Comparison of ENCODE assay signal across 1 fruit fly cellular context in genomic region chr3R:11243951-11244660, dm6.
TF ChIP-seq lines count a peak whose summit lies in the region.

Gene CG17734, minus strand, starts transcription at chr3R:11243999.
Gene CG5214, plus strand, starts transcription at chr3R:11244302.

TF ChIP-seq in whole organism, embryonic, 481 proteins besides CTCF, POLR2A, EP300 and RAD21 (continued from another document and continues in another):
- peak; percentile 79; the same call in 2 of the 3 replicates for TF ChIP-seq vnd (GFP tag; IDR thresholded peaks at IDR 0.05; lab: Robert Waterston, UW; ENCODE audit: partially characterized antibody)
- TF ChIP-seq CG17186 (GFP tag; optimal IDR thresholded peaks at IDR 0.05; lab: Kevin White, UChicago) = no peak
- no peak for TF ChIP-seq Drgx (GFP tag; IDR thresholded peaks at IDR 0.05; lab: Robert Waterston, UW)
- no peak for TF ChIP-seq NfI (GFP tag; optimal IDR thresholded peaks at IDR 0.05; lab: Kevin White, UChicago)
- peak; percentile 86 for TF ChIP-seq pzg (GFP tag; optimal IDR thresholded peaks at IDR 0.05; lab: Kevin White, UChicago)
- peak; percentile 28 for TF ChIP-seq CG13424 (tag; optimal IDR thresholded peaks at IDR 0.05; lab: Kevin White, UChicago)
- peak; percentile 61 for TF ChIP-seq bbx (GFP tag; IDR thresholded peaks at IDR 0.05; lab: Robert Waterston, UW; ENCODE audit: partially characterized antibody)
- no peak for TF ChIP-seq CG2875 (GFP tag; optimal IDR thresholded peaks at IDR 0.05; lab: Kevin White, UChicago)
- TF ChIP-seq CG4617 (GFP tag; optimal IDR thresholded peaks at IDR 0.05; lab: Kevin White, UChicago; ENCODE audit: borderline replicate concordance) = peak; percentile 49
- no peak for TF ChIP-seq fd3F (GFP tag; optimal IDR thresholded peaks at IDR 0.05; lab: Kevin White, UChicago)
- peak; percentile 35; the same call in 1 of the 2 replicates for TF ChIP-seq GATAe (GFP tag; conservative IDR thresholded peaks at IDR 0.05; lab: Robert Waterston, UW)
- TF ChIP-seq disco-r (GFP tag; optimal IDR thresholded peaks at IDR 0.05; lab: Kevin White, UChicago) = no peak
- TF ChIP-seq CG4424 (GFP tag; optimal IDR thresholded peaks at IDR 0.05; lab: Kevin White, UChicago) = peak; percentile 27
- peak; percentile 38 for TF ChIP-seq Atf3 (GFP tag; optimal IDR thresholded peaks at IDR 0.05; lab: Kevin White, UChicago)
- TF ChIP-seq Meics (GFP tag; optimal IDR thresholded peaks at IDR 0.05; lab: Kevin White, UChicago) = no peak
- peak; percentile 43 for TF ChIP-seq Dek (tag; optimal IDR thresholded peaks at IDR 0.05; lab: Kevin White, UChicago)
- TF ChIP-seq Dip2 (GFP tag; IDR thresholded peaks at IDR 0.05; lab: Robert Waterston, UW) = no peak
- peak; percentile 85 for TF ChIP-seq Sin3A (optimal IDR thresholded peaks at IDR 0.05; lab: Kevin White, UChicago)
- TF ChIP-seq fu2 (GFP tag; optimal IDR thresholded peaks at IDR 0.05; lab: Kevin White, UChicago) = peak; percentile 34
- TF ChIP-seq fd64A (GFP tag; optimal IDR thresholded peaks at IDR 0.05; lab: Kevin White, UChicago) = no peak
- no peak for TF ChIP-seq aop (GFP tag; IDR thresholded peaks at IDR 0.05; lab: Robert Waterston, UW)
- TF ChIP-seq Nf-YC (tag; optimal IDR thresholded peaks at IDR 0.05; lab: Kevin White, UChicago) = peak; percentile 42
- TF ChIP-seq jigr1 (GFP tag; IDR thresholded peaks at IDR 0.05; lab: Robert Waterston, UW) = no peak
- TF ChIP-seq hb (GFP tag; IDR thresholded peaks at IDR 0.05; lab: Robert Waterston, UW; ENCODE audit: partially characterized antibody) = peak; percentile 30; the same call in 1 of the 3 replicates
- peak; percentile 60 for TF ChIP-seq Bgb (GFP tag; IDR thresholded peaks at IDR 0.05; lab: Robert Waterston, UW; ENCODE audit: partially characterized antibody)
- TF ChIP-seq CG12219 (GFP tag; optimal IDR thresholded peaks at IDR 0.05; lab: Kevin White, UChicago) = no peak
- TF ChIP-seq BEAF-32 (GFP tag; optimal IDR thresholded peaks at IDR 0.05; lab: Kevin White, UChicago) = peak; percentile 88
- peak; percentile 33 for TF ChIP-seq eyg (GFP tag; optimal IDR thresholded peaks at IDR 0.05; lab: Kevin White, UChicago)
- no peak for TF ChIP-seq CG7745 (tag; optimal IDR thresholded peaks at IDR 0.05; lab: Kevin White, UChicago)
- TF ChIP-seq gem (tag; optimal IDR thresholded peaks at IDR 0.05; lab: Kevin White, UChicago) = peak; percentile 46
- no peak for TF ChIP-seq CG8359 (GFP tag; optimal IDR thresholded peaks at IDR 0.05; lab: Kevin White, UChicago; ENCODE audit: borderline replicate concordance)
- no peak for TF ChIP-seq Six4 (GFP tag; optimal IDR thresholded peaks at IDR 0.05; lab: Kevin White, UChicago)
- peak; percentile 65 for TF ChIP-seq Hr3 (GFP tag; optimal IDR thresholded peaks at IDR 0.05; lab: Kevin White, UChicago)
- no peak for TF ChIP-seq yki (optimal IDR thresholded peaks at IDR 0.05; lab: Kevin White, UChicago)
- TF ChIP-seq Pdp1 (GFP tag; optimal IDR thresholded peaks at IDR 0.05; lab: Kevin White, UChicago) = peak in 1 of 2 experiments; percentile 99
- TF ChIP-seq HmgZ (tag; optimal IDR thresholded peaks at IDR 0.05; lab: Kevin White, UChicago) = peak; percentile 44
- TF ChIP-seq Bteb2 (GFP tag; optimal IDR thresholded peaks at IDR 0.05; lab: Kevin White, UChicago) = no peak
- TF ChIP-seq Rfx (GFP tag; IDR thresholded peaks at IDR 0.05; lab: Robert Waterston, UW) = no peak
- no peak for TF ChIP-seq Dad (GFP tag; optimal IDR thresholded peaks at IDR 0.05; lab: Kevin White, UChicago)
- TF ChIP-seq unpg (GFP tag; optimal IDR thresholded peaks at IDR 0.05; lab: Kevin White, UChicago) = no peak
- TF ChIP-seq CG12659 (GFP tag; optimal IDR thresholded peaks at IDR 0.05; lab: Kevin White, UChicago) = peak; percentile 86
- no peak for TF ChIP-seq Lpt (GFP tag; optimal IDR thresholded peaks at IDR 0.05; lab: Kevin White, UChicago)
- TF ChIP-seq cad (GFP tag; optimal IDR thresholded peaks at IDR 0.05; lab: Kevin White, UChicago) = no peak
- TF ChIP-seq Myb (GFP tag; optimal IDR thresholded peaks at IDR 0.05; lab: Kevin White, UChicago) = peak; percentile 54
- TF ChIP-seq jing (GFP tag; optimal IDR thresholded peaks at IDR 0.05; lab: Kevin White, UChicago) = no peak
- TF ChIP-seq H15 (GFP tag; IDR thresholded peaks at IDR 0.05; lab: Robert Waterston, UW) = no peak
- TF ChIP-seq trem (tag; optimal IDR thresholded peaks at IDR 0.05; lab: Kevin White, UChicago) = no peak
- TF ChIP-seq HmgD (GFP tag; optimal IDR thresholded peaks at IDR 0.05; lab: Kevin White, UChicago) = peak; percentile 53
- no peak for TF ChIP-seq CG1602 (GFP tag; optimal IDR thresholded peaks at IDR 0.05; lab: Kevin White, UChicago)
- TF ChIP-seq wek (GFP tag; optimal IDR thresholded peaks at IDR 0.05; lab: Kevin White, UChicago) = no peak
- peak; percentile 38 for TF ChIP-seq Dp (GFP tag; optimal IDR thresholded peaks at IDR 0.05; lab: Kevin White, UChicago)
- no peak for TF ChIP-seq CG18011 (GFP tag; optimal IDR thresholded peaks at IDR 0.05; lab: Kevin White, UChicago)
- no peak for TF ChIP-seq btn (GFP tag; optimal IDR thresholded peaks at IDR 0.05; lab: Kevin White, UChicago)
- TF ChIP-seq ems (GFP tag; optimal IDR thresholded peaks at IDR 0.05; lab: Kevin White, UChicago) = no peak
- no peak for TF ChIP-seq prd (optimal IDR thresholded peaks at IDR 0.05; lab: Kevin White, UChicago)
- no peak for TF ChIP-seq prd (GFP tag; IDR thresholded peaks at IDR 0.05; lab: Robert Waterston, UW)
- TF ChIP-seq gfzf (GFP tag; optimal IDR thresholded peaks at IDR 0.05; lab: Kevin White, UChicago) = peak; percentile 84
- TF ChIP-seq bsh (GFP tag; optimal IDR thresholded peaks at IDR 0.05; lab: Kevin White, UChicago) = no peak
- peak; percentile 86 for TF ChIP-seq CG13287 (GFP tag; IDR thresholded peaks at IDR 0.05; lab: Robert Waterston, UW; ENCODE audit: partially characterized antibody)
- TF ChIP-seq seq (GFP tag; IDR thresholded peaks at IDR 0.05; lab: Robert Waterston, UW) = no peak
- TF ChIP-seq CG10267 (tag; optimal IDR thresholded peaks at IDR 0.05; lab: Kevin White, UChicago) = peak; percentile 32
- TF ChIP-seq CG14860 (GFP tag; IDR thresholded peaks at IDR 0.05; lab: Robert Waterston, UW; ENCODE audit: partially characterized antibody) = peak; percentile 69; the same call in 2 of the 3 replicates
- no peak for TF ChIP-seq tio (GFP tag; optimal IDR thresholded peaks at IDR 0.05; lab: Kevin White, UChicago)
- TF ChIP-seq kay (GFP tag; optimal IDR thresholded peaks at IDR 0.05; lab: Kevin White, UChicago) = peak; percentile 21
- no peak for TF ChIP-seq Ssrp (tag; optimal IDR thresholded peaks at IDR 0.05; lab: Kevin White, UChicago)
- no peak for TF ChIP-seq usp (GFP tag; optimal IDR thresholded peaks at IDR 0.05; lab: Kevin White, UChicago)
- no peak for TF ChIP-seq Doc2 (GFP tag; IDR thresholded peaks at IDR 0.05; lab: Robert Waterston, UW)
- TF ChIP-seq peb (GFP tag; IDR thresholded peaks at IDR 0.05; lab: Robert Waterston, UW) = no peak
- TF ChIP-seq CG6765 (GFP tag; optimal IDR thresholded peaks at IDR 0.05; lab: Kevin White, UChicago) = no peak
- peak; percentile 13 for TF ChIP-seq CG13123 (GFP tag; optimal IDR thresholded peaks at IDR 0.05; lab: Kevin White, UChicago)
- TF ChIP-seq CG30403 (GFP tag; optimal IDR thresholded peaks at IDR 0.05; lab: Kevin White, UChicago) = peak; percentile 50
- TF ChIP-seq Camta (GFP tag; optimal IDR thresholded peaks at IDR 0.05; lab: Kevin White, UChicago) = peak; percentile 7
- no peak for TF ChIP-seq pita (GFP tag; optimal IDR thresholded peaks at IDR 0.05; lab: Kevin White, UChicago)
- peak; percentile 36 for TF ChIP-seq Deaf1 (tag; optimal IDR thresholded peaks at IDR 0.05; lab: Kevin White, UChicago)
- no peak for TF ChIP-seq Trl (optimal IDR thresholded peaks at IDR 0.05; lab: Kevin White, UChicago)
- TF ChIP-seq Trl (GFP tag; optimal IDR thresholded peaks at IDR 0.05; lab: Kevin White, UChicago) = peak; percentile 34
- peak; percentile 44 for TF ChIP-seq Hsf (GFP tag; optimal IDR thresholded peaks at IDR 0.05; lab: Kevin White, UChicago)
- TF ChIP-seq CG14710 (tag; optimal IDR thresholded peaks at IDR 0.05; lab: Kevin White, UChicago) = no peak
- TF ChIP-seq CG34224 (GFP tag; IDR thresholded peaks at IDR 0.05; lab: Robert Waterston, UW; ENCODE audit: partially characterized antibody) = peak; percentile 69
- no peak for TF ChIP-seq Asciz (GFP tag; optimal IDR thresholded peaks at IDR 0.05; lab: Kevin White, UChicago)
- TF ChIP-seq CG14014 (GFP tag; IDR thresholded peaks at IDR 0.05; lab: Robert Waterston, UW) = no peak
- peak; percentile 73 for TF ChIP-seq Sry-δ (GFP tag; optimal IDR thresholded peaks at IDR 0.05; lab: Kevin White, UChicago)
- peak; percentile 71 for TF ChIP-seq inv (GFP tag; IDR thresholded peaks at IDR 0.05; lab: Robert Waterston, UW; ENCODE audit: partially characterized antibody)
- peak; percentile 71 for TF ChIP-seq gro (GFP tag; optimal IDR thresholded peaks at IDR 0.05; lab: Kevin White, UChicago)
- peak; percentile 41; the same call in 1 of the 2 replicates for TF ChIP-seq CG31441 (GFP tag; IDR thresholded peaks at IDR 0.05; lab: Robert Waterston, UW)
- peak; percentile 6 for TF ChIP-seq slou (GFP tag; optimal IDR thresholded peaks at IDR 0.05; lab: Kevin White, UChicago)
- TF ChIP-seq az2 (GFP tag; optimal IDR thresholded peaks at IDR 0.05; lab: Kevin White, UChicago) = peak; percentile 7
- peak; percentile 58 for TF ChIP-seq sug (tag; optimal IDR thresholded peaks at IDR 0.05; lab: Kevin White, UChicago)
- TF ChIP-seq hbn (GFP tag; IDR thresholded peaks at IDR 0.05; lab: Robert Waterston, UW; ENCODE audit: partially characterized antibody) = peak; percentile 66
- TF ChIP-seq ewg (GFP tag; optimal IDR thresholded peaks at IDR 0.05; lab: Kevin White, UChicago) = peak; percentile 21
- TF ChIP-seq CG17359 (tag; optimal IDR thresholded peaks at IDR 0.05; lab: Kevin White, UChicago) = no peak
- TF ChIP-seq CG10274 (GFP tag; optimal IDR thresholded peaks at IDR 0.05; lab: Kevin White, UChicago) = no peak
- TF ChIP-seq hkb (optimal IDR thresholded peaks at IDR 0.05; lab: Kevin White, UChicago) = peak; percentile 78
- no peak for TF ChIP-seq hkb (GFP tag; IDR thresholded peaks at IDR 0.05; lab: Robert Waterston, UW)
- no peak; the same call in none of the 2 replicates for TF ChIP-seq rib (GFP tag; IDR thresholded peaks at IDR 0.05; lab: Robert Waterston, UW)
- no peak for TF ChIP-seq CG12769 (tag; optimal IDR thresholded peaks at IDR 0.05; lab: Kevin White, UChicago)
- TF ChIP-seq CG4854 (GFP tag; optimal IDR thresholded peaks at IDR 0.05; lab: Kevin White, UChicago) = peak; percentile 23
- TF ChIP-seq MESR4 (GFP tag; optimal IDR thresholded peaks at IDR 0.05; lab: Kevin White, UChicago) = peak; percentile 63
- TF ChIP-seq CG34376 (GFP tag; optimal IDR thresholded peaks at IDR 0.05; lab: Kevin White, UChicago) = peak; percentile 32
- TF ChIP-seq CG7987 (GFP tag; optimal IDR thresholded peaks at IDR 0.05; lab: Kevin White, UChicago) = no peak
- TF ChIP-seq CHES-1-like (GFP tag; optimal IDR thresholded peaks at IDR 0.05; lab: Kevin White, UChicago) = peak; percentile 52
- TF ChIP-seq hth (optimal IDR thresholded peaks at IDR 0.05; lab: Kevin White, UChicago) = no peak
- no peak for TF ChIP-seq CG9932 (GFP tag; IDR thresholded peaks at IDR 0.05; lab: Robert Waterston, UW)
- peak; percentile 72 for TF ChIP-seq sens (GFP tag; lab: Kevin White, UChicago)
- TF ChIP-seq CG42726 (GFP tag; IDR thresholded peaks at IDR 0.05; lab: Robert Waterston, UW; ENCODE audit: partially characterized antibody) = 0 out of 2 replicates have a peak, but pooled peaks have one; percentile 13
- no peak for TF ChIP-seq odd (GFP tag; optimal IDR thresholded peaks at IDR 0.05; lab: Kevin White, UChicago)
- peak; percentile 17 for TF ChIP-seq Mes4 (GFP tag; optimal IDR thresholded peaks at IDR 0.05; lab: Kevin White, UChicago)
- TF ChIP-seq CG2120 (GFP tag; optimal IDR thresholded peaks at IDR 0.05; lab: Kevin White, UChicago) = peak; percentile 35
- peak; percentile 48 for TF ChIP-seq lilli (GFP tag; optimal IDR thresholded peaks at IDR 0.05; lab: Kevin White, UChicago)
- TF ChIP-seq CG15514 (GFP tag; optimal IDR thresholded peaks at IDR 0.05; lab: Kevin White, UChicago) = peak; percentile 69
- peak; percentile 75 for TF ChIP-seq sna (GFP tag; IDR thresholded peaks at IDR 0.05; lab: Robert Waterston, UW; ENCODE audit: partially characterized antibody)
- peak; percentile 77 for TF ChIP-seq unc-4 (GFP tag; IDR thresholded peaks at IDR 0.05; lab: Robert Waterston, UW; ENCODE audit: partially characterized antibody)
- TF ChIP-seq CG11560 (tag; IDR thresholded peaks at IDR 0.05; lab: Robert Waterston, UW) = no peak
- no peak for TF ChIP-seq Ptx1 (GFP tag; IDR thresholded peaks at IDR 0.05; lab: Robert Waterston, UW)
- peak; percentile 10 for TF ChIP-seq CG9876 (GFP tag; optimal IDR thresholded peaks at IDR 0.05; lab: Kevin White, UChicago)
- no peak for TF ChIP-seq CG1529 (GFP tag; optimal IDR thresholded peaks at IDR 0.05; lab: Kevin White, UChicago)
- peak; percentile 26 for TF ChIP-seq CG2712 (tag; optimal IDR thresholded peaks at IDR 0.05; lab: Kevin White, UChicago)
- TF ChIP-seq CG8944 (GFP tag; optimal IDR thresholded peaks at IDR 0.05; lab: Kevin White, UChicago) = no peak
- no peak for TF ChIP-seq lbe (GFP tag; optimal IDR thresholded peaks at IDR 0.05; lab: Kevin White, UChicago)
- TF ChIP-seq CG12391 (tag; optimal IDR thresholded peaks at IDR 0.05; lab: Kevin White, UChicago) = no peak
- TF ChIP-seq CoRest (tag; optimal IDR thresholded peaks at IDR 0.05; lab: Kevin White, UChicago) = peak; percentile 55
- TF ChIP-seq CG14965 (GFP tag; optimal IDR thresholded peaks at IDR 0.05; lab: Kevin White, UChicago; ENCODE audit: borderline replicate concordance) = no peak
- TF ChIP-seq CG14667 (GFP tag; IDR thresholded peaks at IDR 0.05; lab: Robert Waterston, UW) = no peak
- TF ChIP-seq crol (GFP tag; IDR thresholded peaks at IDR 0.05; lab: Robert Waterston, UW) = 0 out of 2 replicates have a peak, but pooled peaks have one; percentile 46
- TF ChIP-seq MBD-R2 (GFP tag; IDR thresholded peaks at IDR 0.05; lab: Robert Waterston, UW) = peak; percentile 40; the same call in 1 of the 2 replicates
- peak; percentile 82 for TF ChIP-seq Ets97D (GFP tag; optimal IDR thresholded peaks at IDR 0.05; lab: Kevin White, UChicago)
- TF ChIP-seq Fer1 (GFP tag; optimal IDR thresholded peaks at IDR 0.05; lab: Kevin White, UChicago) = no peak
- TF ChIP-seq ftz-f1 (GFP tag; optimal IDR thresholded peaks at IDR 0.05; lab: Kevin White, UChicago) = peak; percentile 98
- TF ChIP-seq mam (GFP tag; optimal IDR thresholded peaks at IDR 0.05; lab: Kevin White, UChicago) = peak; percentile 6
- TF ChIP-seq CG4404 (GFP tag; IDR thresholded peaks at IDR 0.05; lab: Robert Waterston, UW) = no peak
- TF ChIP-seq nom (GFP tag; optimal IDR thresholded peaks at IDR 0.05; lab: Kevin White, UChicago) = no peak
